Fruit fly (Drosophila melanogaster): ENCODE measurements around the gene CG11755.

dm6 chr3R:8715371-8715770 lies 38.7 kb downstream of the CG11755 start:
- TF ChIP-seq h (optimal IDR thresholded peaks at IDR 0.05) (no peak), psq (optimal IDR thresholded peaks at IDR 0.05) (no peak)
